Fruit fly (Drosophila melanogaster) whole organism, prepupa: Measurements from ENCODE around the gene CG31915.

ENCODE experiments used
- Blimp-1 ChIP-seq: fragments of 200-800 bp; sonication (Bioruptor generic); optimal IDR thresholded peaks from 3 replicates; lab custom pipeline; 2017; ENCODE audit warnings: missing biosample characterization, missing genetic modification characterization, mild to moderate bottlenecking, moderate library complexity, missing genetic modification reagents
- CG10669 ChIP-seq: fragments of 200-800 bp; sonication (Bioruptor generic); optimal IDR thresholded peaks from 3 replicates; lab custom pipeline; 2018; ENCODE audit warnings: missing biosample characterization, mild to moderate bottlenecking, missing genetic modification characterization, moderate library complexity
- CG11294 ChIP-seq: fragments of 200-800 bp; sonication (Bioruptor generic); IDR thresholded peaks from 2 replicates; pipeline ENCODE4 v1.3.6; 2022; ENCODE audit warnings: missing biosample characterization, missing genetic modification characterization
- CG11762 ChIP-seq: fragments of 200-800 bp; sonication (Bioruptor generic); optimal IDR thresholded peaks from 3 replicates; lab custom pipeline; 2016; ENCODE audit warnings: missing biosample characterization, missing genetic modification characterization; ENCODE audit not compliant: insufficient read depth
- CG15336 ChIP-seq: fragments of 200-800 bp; sonication (Bioruptor generic); IDR thresholded peaks from 2 replicates; pipeline ENCODE4 v1.3.6; 2022; ENCODE audit warnings: missing biosample characterization, missing genetic modification characterization
- CG1621 ChIP-seq: fragments of 200-800 bp; sonication (Bioruptor generic); optimal IDR thresholded peaks from 3 replicates; lab custom pipeline; 2018; ENCODE audit warnings: missing biosample characterization, mild to moderate bottlenecking, missing genetic modification characterization
- CG3032 ChIP-seq: fragments of 200-800 bp; optimal IDR thresholded peaks from 2 replicates; lab custom pipeline; 2019; ENCODE audit warnings: missing biosample characterization, mild to moderate bottlenecking, missing genetic modification characterization, moderate library complexity
- CG31627 ChIP-seq: fragments of 200-800 bp; sonication (Bioruptor generic); optimal IDR thresholded peaks from 3 replicates; lab custom pipeline; 2016; ENCODE audit warnings: missing biosample characterization, missing genetic modification characterization
- CG34406 ChIP-seq: fragments of 200-800 bp; sonication (Bioruptor generic); optimal IDR thresholded peaks from 3 replicates; lab custom pipeline; 2016; ENCODE audit warnings: missing biosample characterization, missing genetic modification characterization
- CG3919 ChIP-seq: fragments of 200-800 bp; sonication (Bioruptor generic); optimal IDR thresholded peaks from 3 replicates; lab custom pipeline; 2016; ENCODE audit warnings: missing biosample characterization, missing genetic modification characterization
- CG4318 ChIP-seq: fragments of 200-800 bp; sonication (Bioruptor generic); optimal IDR thresholded peaks from 3 replicates; lab custom pipeline; 2017; ENCODE audit warnings: missing biosample characterization, mild to moderate bottlenecking, missing genetic modification characterization
- CG6163 ChIP-seq: fragments of 200-800 bp; sonication (Bioruptor generic); IDR thresholded peaks from 3 replicates; pipeline ENCODE4 v1.3.6; 2022; ENCODE audit warnings: missing biosample characterization, missing genetic modification characterization
- CG6276 ChIP-seq: fragments of 200-800 bp; sonication (Bioruptor generic); optimal IDR thresholded peaks from 2 replicates; lab custom pipeline; 2017; ENCODE audit warnings: missing biosample characterization, mild to moderate bottlenecking, missing genetic modification characterization
- CG6792 ChIP-seq: fragments of 200-800 bp; sonication (Bioruptor generic); optimal IDR thresholded peaks from 3 replicates; lab custom pipeline; 2016; ENCODE audit warnings: missing biosample characterization, missing genetic modification characterization
- CG6808 ChIP-seq: fragments of 200-800 bp; sonication (Bioruptor generic); optimal IDR thresholded peaks from 3 replicates; lab custom pipeline; 2017; ENCODE audit warnings: missing biosample characterization, missing genetic modification characterization, mild to moderate bottlenecking, moderate library complexity, missing genetic modification reagents
- CG6854 ChIP-seq: fragments of 200-800 bp; sonication (Bioruptor generic); optimal IDR thresholded peaks from 2 replicates; lab custom pipeline; 2017; ENCODE audit warnings: missing biosample characterization, mild to moderate bottlenecking, missing genetic modification characterization
- CG8119 ChIP-seq: fragments of 200-800 bp; sonication (Bioruptor generic); IDR thresholded peaks from 3 replicates; pipeline ENCODE4 v1.3.6; 2022; ENCODE audit warnings: missing biosample characterization, missing genetic modification characterization
- CG8319 ChIP-seq: fragments of 200-800 bp; sonication (Bioruptor generic); optimal IDR thresholded peaks from 3 replicates; lab custom pipeline; 2016; ENCODE audit warnings: missing biosample characterization, missing genetic modification characterization
- CG8632 ChIP-seq: fragments of 200-800 bp; sonication (Bioruptor generic); optimal IDR thresholded peaks from 3 replicates; lab custom pipeline; 2016; ENCODE audit warnings: missing biosample characterization, missing genetic modification characterization
- CG9139 ChIP-seq: fragments of 200-800 bp; sonication (Bioruptor generic); optimal IDR thresholded peaks from 3 replicates; lab custom pipeline; 2017; ENCODE audit warnings: missing biosample characterization, mild to moderate bottlenecking, missing genetic modification characterization
- Eip75B ChIP-seq: fragments of 200-800 bp; sonication (Bioruptor generic); optimal IDR thresholded peaks from 3 replicates; lab custom pipeline; 2016; ENCODE audit warnings: missing biosample characterization, missing genetic modification characterization
- Eip93F ChIP-seq: fragments of 200-800 bp; sonication (Bioruptor generic); optimal IDR thresholded peaks from 2 replicates; lab custom pipeline; 2016; ENCODE audit warnings: missing biosample characterization, mild to moderate bottlenecking, missing genetic modification characterization
- Ets96B ChIP-seq: fragments of 200-800 bp; optimal IDR thresholded peaks from 2 replicates; lab custom pipeline; 2019; ENCODE audit warnings: missing biosample characterization, mild to moderate bottlenecking, missing genetic modification characterization, moderate library complexity
- Gug ChIP-seq: fragments of 200-800 bp; sonication (Bioruptor generic); IDR thresholded peaks from 2 replicates; pipeline ENCODE4 v1.3.6; 2022; ENCODE audit warnings: missing biosample characterization, missing genetic modification characterization
- Hr38 ChIP-seq: sonication (Bioruptor generic); optimal IDR thresholded peaks from 2 replicates; lab custom pipeline; 2016; ENCODE audit warnings: missing biosample characterization, missing genetic modification characterization
- Hr39 ChIP-seq: fragments of 200-800 bp; sonication (Bioruptor generic); optimal IDR thresholded peaks from 2 replicates; lab custom pipeline; 2016; ENCODE audit warnings: missing biosample characterization, missing genetic modification characterization
- Hr4 ChIP-seq: fragments of 200-800 bp; sonication (Bioruptor generic); optimal IDR thresholded peaks from 3 replicates; lab custom pipeline; 2016; ENCODE audit warnings: missing biosample characterization, missing genetic modification characterization
- Lpt ChIP-seq: fragments of 200-800 bp; sonication (Bioruptor generic); optimal IDR thresholded peaks from 3 replicates; lab custom pipeline; 2016; ENCODE audit warnings: missing biosample characterization, missing genetic modification characterization
- Met ChIP-seq: fragments of 200-800 bp; sonication (Bioruptor generic); optimal IDR thresholded peaks from 3 replicates; lab custom pipeline; 2016; ENCODE audit warnings: missing biosample characterization, missing genetic modification characterization
- OdsH ChIP-seq: fragments of 200-800 bp; sonication (Bioruptor generic); optimal IDR thresholded peaks from 3 replicates; lab custom pipeline; 2016; ENCODE audit warnings: missing biosample characterization, missing genetic modification characterization
- Smox ChIP-seq: fragments of 200-800 bp; sonication (Bioruptor generic); optimal IDR thresholded peaks from 3 replicates; lab custom pipeline; 2016; ENCODE audit warnings: missing biosample characterization, missing genetic modification characterization
- Sox102F ChIP-seq: fragments of 200-800 bp; sonication (Bioruptor generic); optimal IDR thresholded peaks from 2 replicates; lab custom pipeline; 2016; ENCODE audit warnings: missing biosample characterization, mild to moderate bottlenecking, missing genetic modification characterization
- Sox14 ChIP-seq: fragments of 200-800 bp; sonication (Bioruptor generic); optimal IDR thresholded peaks from 3 replicates; lab custom pipeline; 2016; ENCODE audit warnings: missing biosample characterization, missing genetic modification characterization
- Sox15 ChIP-seq: fragments of 200-800 bp; sonication (Bioruptor generic); optimal IDR thresholded peaks from 3 replicates; lab custom pipeline; 2016; ENCODE audit warnings: missing biosample characterization, missing genetic modification characterization
- acj6 ChIP-seq: fragments of 200-800 bp; sonication (Bioruptor generic); optimal IDR thresholded peaks from 3 replicates; lab custom pipeline; 2016; ENCODE audit warnings: missing biosample characterization, missing genetic modification characterization
- cyc ChIP-seq: fragments of 200-800 bp; sonication (Bioruptor generic); optimal IDR thresholded peaks from 3 replicates; lab custom pipeline; 2016; ENCODE audit warnings: missing biosample characterization, missing genetic modification characterization
- dsx ChIP-seq: fragments of 200-800 bp; optimal IDR thresholded peaks from 3 replicates; lab custom pipeline; 2019; ENCODE audit warnings: missing biosample characterization, mild to moderate bottlenecking, missing genetic modification characterization, moderate library complexity; ENCODE audit not compliant: poor library complexity, severe bottlenecking
- esn ChIP-seq: fragments of 200-800 bp; sonication (Bioruptor generic); optimal IDR thresholded peaks from 2 replicates; lab custom pipeline; 2016; ENCODE audit warnings: missing biosample characterization, mild to moderate bottlenecking, missing genetic modification characterization, moderate library complexity
- fd59A ChIP-seq: fragments of 200-800 bp; sonication (Bioruptor generic); optimal IDR thresholded peaks from 2 replicates; lab custom pipeline; 2017; ENCODE audit warnings: missing biosample characterization, mild to moderate bottlenecking, missing genetic modification characterization, missing genetic modification reagents
- fd85E ChIP-seq: fragments of 200-800 bp; sonication (Bioruptor generic); optimal IDR thresholded peaks from 3 replicates; lab custom pipeline; 2016; ENCODE audit warnings: missing biosample characterization, missing genetic modification characterization
- fkh ChIP-seq: fragments of 200-800 bp; sonication (Bioruptor generic); optimal IDR thresholded peaks from 3 replicates; lab custom pipeline; 2017; ENCODE audit warnings: missing biosample characterization, mild to moderate bottlenecking, missing genetic modification characterization, moderate library complexity
- lz ChIP-seq: fragments of 200-800 bp; sonication (Bioruptor generic); optimal IDR thresholded peaks from 3 replicates; lab custom pipeline; 2016; ENCODE audit warnings: missing biosample characterization, missing genetic modification characterization
- net ChIP-seq: fragments of 200-800 bp; sonication (Bioruptor generic); optimal IDR thresholded peaks from 3 replicates; lab custom pipeline; 2016; ENCODE audit warnings: missing biosample characterization, missing genetic modification characterization
- pdm3 ChIP-seq: fragments of 200-800 bp; sonication (Bioruptor generic); optimal IDR thresholded peaks from 3 replicates; lab custom pipeline; 2016; ENCODE audit warnings: missing biosample characterization, missing genetic modification characterization
- spab ChIP-seq: fragments of 200-800 bp; sonication (Bioruptor generic); optimal IDR thresholded peaks from 2 replicates; lab custom pipeline; 2017; ENCODE audit warnings: missing biosample characterization, mild to moderate bottlenecking, missing genetic modification characterization, missing genetic modification reagents
- ss ChIP-seq, 2 experiments: fragments of 200-800 bp; sonication (Bioruptor generic); optimal IDR thresholded peaks; 2 replicates in 1 of 2; 3 replicates in 1 of 2; lab custom pipeline; 2017 to 2018; ENCODE audit warnings: mild to moderate bottlenecking in 2 of 2, missing biosample characterization in 2 of 2, missing genetic modification characterization in 2 of 2, moderate library complexity in 1 of 2
- svp ChIP-seq: fragments of 200-800 bp; sonication (Bioruptor generic); peaks from one replicate; lab custom pipeline; 2016; ENCODE audit warnings: missing biosample characterization, missing genetic modification characterization
- topi ChIP-seq: fragments of 200-800 bp; sonication (Bioruptor generic); optimal IDR thresholded peaks from 3 replicates; lab custom pipeline; 2016; ENCODE audit warnings: missing biosample characterization, missing genetic modification characterization
- vri ChIP-seq: fragments of 200-800 bp; sonication (Bioruptor generic); optimal IDR thresholded peaks from 3 replicates; lab custom pipeline; 2016; ENCODE audit warnings: missing biosample characterization, mild to moderate bottlenecking, missing genetic modification characterization

Gene CG31915

dm6 chr2L:5519846-5520384, 8.0 kb upstream of the CG31915 start, which contains the start of the genes CG7382 and cl (continued):
- no peak for TF ChIP-seq CG6163 (GFP tag; lab: Robert Waterston, UW)
- TF ChIP-seq acj6: peak; percentile 53
- TF ChIP-seq cyc (GFP tag; lab: Kevin White, UChicago): peak; percentile 35
- no peak for TF ChIP-seq spab (GFP tag; lab: Kevin White, UChicago)
- TF ChIP-seq CG31627: peak; percentile 16
- TF ChIP-seq esn (GFP tag; lab: Kevin White, UChicago): peak; percentile 7
- TF ChIP-seq CG3919 (GFP tag; lab: Kevin White, UChicago): no peak
- TF ChIP-seq Smox: no peak

- no peak for TF ChIP-seq dsx (GFP tag; lab: Kevin White, UChicago)
- no peak for TF ChIP-seq fkh (GFP tag; lab: Kevin White, UChicago)
- TF ChIP-seq ss (GFP tag; optimal IDR thresholded peaks at IDR 0.05; lab: Kevin White, UChicago): no peak
- TF ChIP-seq CG8119 (GFP tag; lab: Robert Waterston, UW): peak; percentile 20; the same call in 1 of the 3 replicates
- TF ChIP-seq Lpt (GFP tag; lab: Kevin White, UChicago): no peak
- TF ChIP-seq CG3032 (tag; lab: Kevin White, UChicago): no peak
- TF ChIP-seq Eip93F (GFP tag; lab: Kevin White, UChicago): no peak
- TF ChIP-seq svp (GFP tag; lab: Kevin White, UChicago): no peak
- no peak for TF ChIP-seq CG6276
- TF ChIP-seq Gug: no peak
- TF ChIP-seq acj6: no peak
- TF ChIP-seq OdsH (GFP tag; lab: Kevin White, UChicago): no peak
- no peak for TF ChIP-seq CG6854 (GFP tag; lab: Kevin White, UChicago)
- no peak for TF ChIP-seq Met (GFP tag; lab: Kevin White, UChicago)
- no peak for TF ChIP-seq fd59A (GFP tag; lab: Kevin White, UChicago)
- TF ChIP-seq topi (GFP tag; lab: Kevin White, UChicago): no peak
- TF ChIP-seq Hr39 (GFP tag; lab: Kevin White, UChicago): no peak
- no peak for TF ChIP-seq Hr38
- TF ChIP-seq Hr4 (GFP tag; lab: Kevin White, UChicago): no peak
- no peak for TF ChIP-seq CG15336 (GFP tag; lab: Robert Waterston, UW)
- no peak for TF ChIP-seq CG1621 (tag; lab: Kevin White, UChicago)
- TF ChIP-seq Sox14: no peak
- no peak for TF ChIP-seq Sox15 (GFP tag; lab: Kevin White, UChicago)
- TF ChIP-seq CG8632 (GFP tag; lab: Kevin White, UChicago): no peak
- TF ChIP-seq CG34406 (GFP tag; lab: Kevin White, UChicago): peak; percentile 27
- TF ChIP-seq CG10669 (GFP tag; lab: Kevin White, UChicago): no peak
- no peak for TF ChIP-seq CG8319 (GFP tag; lab: Kevin White, UChicago)
- TF ChIP-seq esn (GFP tag; lab: Kevin White, UChicago): peak; percentile 26
- TF ChIP-seq fd85E: no peak
- TF ChIP-seq CG31627: peak; percentile 5
- no peak for TF ChIP-seq CG11294
- TF ChIP-seq Blimp-1 (GFP tag; lab: Kevin White, UChicago): no peak
- no peak for TF ChIP-seq Eip75B (GFP tag; lab: Kevin White, UChicago)
- peak; percentile 81 for TF ChIP-seq vri (GFP tag; lab: Kevin White, UChicago)
- no peak for TF ChIP-seq net (GFP tag; lab: Kevin White, UChicago)
- no peak for TF ChIP-seq CG9139
- no peak for TF ChIP-seq Ets96B
- no peak for TF ChIP-seq Smox
- no peak for TF ChIP-seq CG6808 (GFP tag; lab: Kevin White, UChicago)
- TF ChIP-seq CG6792 (GFP tag; lab: Kevin White, UChicago): no peak
- no peak for TF ChIP-seq lz
- TF ChIP-seq CG11762: no peak
- TF ChIP-seq spab (GFP tag; lab: Kevin White, UChicago): no peak
- TF ChIP-seq CG3919 (GFP tag; lab: Kevin White, UChicago): no peak
- TF ChIP-seq pdm3 (GFP tag; lab: Kevin White, UChicago): no peak
- no peak for TF ChIP-seq CG4318 (GFP tag; lab: Kevin White, UChicago)
- TF ChIP-seq Sox102F (GFP tag; lab: Kevin White, UChicago): no peak
Measured at dm6 chr2L:5520757-5521156, 7.2 kb upstream of the CG31915 start.
